Worm (Caenorhabditis elegans): ENCODE data around the gene T26E4.10.
"Not testable (repeated sequence)": the region's sequence is repeated elsewhere in the genome, so short reads cannot be mapped to it uniquely, and the experiment has no call there.

Gene T26E4.10

DNA sequence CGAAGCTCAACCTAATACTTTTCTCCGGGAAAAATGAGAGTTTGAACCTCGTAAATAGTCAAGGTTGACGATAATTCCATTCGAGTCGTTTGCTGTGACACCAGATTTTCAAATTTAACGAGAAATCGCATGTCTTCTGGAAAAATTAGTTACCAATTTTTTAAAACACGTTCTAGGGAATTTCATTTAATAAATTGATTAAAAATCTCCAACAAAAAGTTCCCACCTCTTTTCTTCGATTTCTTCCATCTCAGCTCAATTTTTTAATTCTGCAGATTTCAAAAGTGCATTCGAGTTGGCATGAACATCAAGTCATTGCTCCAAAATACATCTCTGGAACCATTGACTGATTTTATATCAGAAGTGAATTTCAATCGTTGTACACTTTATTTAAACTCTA, 14.0 kb upstream of the T26E4.10 start, which contains the start of gene nhr-282:
nhr-282 (plus strand) TSS at position 301 of the 400 bp plus-strand sequence.
- not testable (repeated sequence) for TF ChIP-seq T07F8.4 (tag; optimal IDR thresholded peaks at IDR 0.05); mcd-1 (GFP tag; IDR thresholded peaks at IDR 0.05); tbx-9 (tag; optimal IDR thresholded peaks at IDR 0.05; ENCODE audit: borderline replicate concordance)

DNA sequence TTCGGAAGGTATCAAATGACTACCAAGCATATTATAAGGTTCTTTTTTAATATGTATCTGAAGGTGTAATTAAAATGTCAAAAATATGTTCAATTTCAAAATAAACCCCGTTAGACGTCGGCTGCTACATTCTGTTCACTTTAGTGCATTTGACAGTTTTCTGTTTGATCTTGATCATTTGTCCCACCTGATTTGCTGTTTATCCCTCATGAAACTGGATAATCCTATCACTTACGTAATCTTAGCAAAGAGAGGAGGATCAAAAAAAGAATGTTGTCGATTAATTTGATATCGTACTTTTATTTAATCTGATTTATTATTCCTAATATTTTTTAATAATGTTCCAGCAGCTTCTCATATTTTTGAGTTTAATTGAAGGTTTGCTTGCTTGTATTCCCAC, 12.4 kb upstream of the T26E4.10 start, which contains the start of gene F54B8.1:
F54B8.1 (plus strand) TSS at position 301 of the 400 bp plus-strand sequence.
- TF ChIP-seq hmg-1.2 (GFP tag; IDR thresholded peaks at IDR 0.05) (no peak), hlh-12 (tag; optimal IDR thresholded peaks at IDR 0.05) (no peak), T26A5.8 (tag; optimal IDR thresholded peaks at IDR 0.05) (no peak), bed-1 (GFP tag; IDR thresholded peaks at IDR 0.05) (no peak), egrh-3 (GFP tag; IDR thresholded peaks at IDR 0.05) (no peak), Y56A3A.18 (GFP tag; IDR thresholded peaks at IDR 0.05) (no peak), madf-10 (tag; optimal IDR thresholded peaks at IDR 0.05) (no peak), let-526 (GFP tag; IDR thresholded peaks at IDR 0.05) (no peak), tlf-1 (GFP tag; optimal IDR thresholded peaks at IDR 0.05) (no peak), rpc-1 (optimal IDR thresholded peaks at IDR 0.05) (no peak), rpc-1 (tag; optimal IDR thresholded peaks at IDR 0.05) (no peak), Y53F4B.3 (GFP tag; IDR thresholded peaks at IDR 0.05) (no peak), F37B4.10 (GFP tag; IDR thresholded peaks at IDR 0.05) (no peak), lin-54 (GFP tag; optimal IDR thresholded peaks at IDR 0.05) (no peak), F52B5.7 (tag; optimal IDR thresholded peaks at IDR 0.05) (no peak), nfyb-1 (GFP tag; IDR thresholded peaks at IDR 0.05) (no peak), unc-130 (GFP tag; optimal IDR thresholded peaks at IDR 0.05) (no peak), ztf-28 (GFP tag; IDR thresholded peaks at IDR 0.05) (no peak), snpc-3.4 (tag; optimal IDR thresholded peaks at IDR 0.05) (no peak)

DNA sequence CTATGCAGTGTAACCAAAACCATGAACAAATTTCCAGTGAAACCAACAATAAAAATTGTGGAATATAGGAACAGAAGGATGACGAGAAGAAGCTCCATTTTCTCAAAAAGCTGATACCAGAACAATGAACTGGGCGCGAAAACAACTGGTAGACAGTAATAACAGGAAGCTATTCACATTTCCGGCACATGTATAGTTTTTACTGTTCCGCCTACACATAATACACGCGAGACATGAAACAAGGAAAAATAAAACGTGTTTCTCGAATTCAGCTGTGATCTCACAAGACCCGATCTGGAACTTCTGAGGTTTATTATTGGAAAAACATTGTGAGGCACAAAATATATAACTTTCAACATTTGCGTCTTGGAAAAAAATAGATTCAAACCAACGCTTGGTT, 11.5 kb upstream of the T26E4.10 start, which contains the start of gene srsx-36:
srsx-36 (minus strand) TSS at position 101 of the 400 bp plus-strand sequence.
- TF ChIP-seq sptf-2 (GFP tag; optimal IDR thresholded peaks at IDR 0.05) (no peak), ztf-6 (GFP tag; IDR thresholded peaks at IDR 0.05) (no peak), tlf-1 (GFP tag; optimal IDR thresholded peaks at IDR 0.05) (no peak), K12H6.12 (tag; optimal IDR thresholded peaks at IDR 0.05) (no peak), bed-2 (GFP tag; IDR thresholded peaks at IDR 0.05) (no peak), hrde-1 (tag; optimal IDR thresholded peaks at IDR 0.05; ENCODE audit: borderline replicate concordance) (no peak), cebp-2 (GFP tag; IDR thresholded peaks at IDR 0.05) (no peak)

ce11 chrV:15807420-15807819, 9.4 kb upstream of the T26E4.10 start, which contains the start of gene srsx-38:
srsx-38 (minus strand) TSS chrV:15807520.
- TF ChIP-seq nfya-2 (GFP tag; IDR thresholded peaks at IDR 0.05); atf-7 (tag; optimal IDR thresholded peaks at IDR 0.05); hlh-12 (tag; optimal IDR thresholded peaks at IDR 0.05): not testable (repeated sequence)

ce11 chrV:15803748-15804147, 5.7 kb upstream of the T26E4.10 start, which contains the start of gene T26E4.18:
T26E4.18 (minus strand) TSS chrV:15803848.
- not testable (repeated sequence) for TF ChIP-seq attf-3, lir-1, hlh-26 (GFP tag; conservative IDR thresholded peaks at IDR 0.05)
